Worm (Caenorhabditis elegans): ENCODE measurements around the gene ZK353.3.
A peak's percentile ranks its signal among the peaks of the same experiment; 100 is the strongest.

ce11 chrIII:8405449-8405962, 9.7 kb downstream of the ZK353.3 start, which contains the start of the genes ubxn-4 and cyy-1:
- TF ChIP-seq nhr-76 (tag; optimal IDR thresholded peaks at IDR 0.05) (no peak), elt-2 (tag; optimal IDR thresholded peaks at IDR 0.05) (no peak), nhr-43 (tag; optimal IDR thresholded peaks at IDR 0.05; ENCODE audit: poor library complexity, severe bottlenecking) (no peak), hmg-11 (tag; optimal IDR thresholded peaks at IDR 0.05) (peak; percentile 29), ama-1 (optimal IDR thresholded peaks at IDR 0.05) (no peak), fkh-10 (GFP tag; optimal IDR thresholded peaks at IDR 0.05) (no peak), elt-1 (tag; optimal IDR thresholded peaks at IDR 0.05) (no peak), unc-62 (GFP tag; optimal IDR thresholded peaks at IDR 0.05) (no peak), ztf-4 (tag; optimal IDR thresholded peaks at IDR 0.05) (no peak), nhr-11 (tag; optimal IDR thresholded peaks at IDR 0.05) (no peak), skn-1 (tag; optimal IDR thresholded peaks at IDR 0.05) (no peak), ceh-16 (tag; optimal IDR thresholded peaks at IDR 0.05) (no peak), tbx-2 (tag; optimal IDR thresholded peaks at IDR 0.05) (no peak)

Data from whole organism, L3 larva.